Fruit fly (Drosophila melanogaster) whole organism, embryonic: ENCODE results near the gene mbt.

ENCODE experiments used
- Ada2b ChIP-seq: fragments of 200-800 bp; sonication (Bioruptor generic); IDR thresholded peaks from 2 replicates; pipeline ENCODE4 v1.3.6; 2022; ENCODE audit warnings: missing biosample characterization, missing genetic modification characterization
- BEAF-32 ChIP-seq: fragments of 200-800 bp; sonication (Bioruptor generic); optimal IDR thresholded peaks from 3 replicates; lab custom pipeline; 2017; ENCODE audit warnings: missing biosample characterization, missing genetic modification characterization, mild to moderate bottlenecking, moderate library complexity, missing genetic modification reagents
- Blimp-1 ChIP-seq: fragments of 200-800 bp; sonication (Bioruptor generic); optimal IDR thresholded peaks from 3 replicates; lab custom pipeline; 2018; ENCODE audit warnings: missing biosample characterization, missing genetic modification characterization, mild to moderate bottlenecking, moderate library complexity, missing genetic modification reagents
- CG10267 ChIP-seq: fragments of 200-800 bp; sonication (Bioruptor generic); optimal IDR thresholded peaks from 2 replicates; lab custom pipeline; 2018; ENCODE audit warnings: missing biosample characterization, mild to moderate bottlenecking, missing genetic modification characterization, moderate library complexity
- CG11504 ChIP-seq: fragments of 200-800 bp; sonication (Bioruptor generic); optimal IDR thresholded peaks from 3 replicates; lab custom pipeline; 2019; ENCODE audit warnings: missing biosample characterization, mild to moderate bottlenecking, missing genetic modification characterization, moderate library complexity
- CG11560 ChIP-seq: fragments of 200-800 bp; sonication (Bioruptor generic); IDR thresholded peaks from 3 replicates; pipeline ENCODE4 v1.3.6; 2022; ENCODE audit warnings: missing biosample characterization, missing genetic modification characterization
- CG1233 ChIP-seq: fragments of 200-800 bp; sonication (Bioruptor generic); optimal IDR thresholded peaks from 4 replicates; lab custom pipeline; 2018; ENCODE audit warnings: missing biosample characterization, mild to moderate bottlenecking, missing genetic modification characterization
- CG13287 ChIP-seq: fragments of 200-800 bp; sonication (Bioruptor generic); IDR thresholded peaks from 2 replicates; pipeline ENCODE4 v1.3.6; 2022; ENCODE audit warnings: missing biosample characterization, missing genetic modification characterization; ENCODE audit not compliant: partially characterized antibody
- CG14860 ChIP-seq: fragments of 200-800 bp; sonication (Bioruptor generic); IDR thresholded peaks from 3 replicates; pipeline ENCODE4 v1.3.6; 2022; ENCODE audit warnings: missing biosample characterization, missing genetic modification characterization; ENCODE audit not compliant: partially characterized antibody
- CG15514 ChIP-seq: fragments of 200-800 bp; sonication (Bioruptor generic); optimal IDR thresholded peaks from 3 replicates; lab custom pipeline; 2017; ENCODE audit warnings: missing biosample characterization, missing genetic modification characterization, mild to moderate bottlenecking, moderate library complexity, missing genetic modification reagents
- CG15601 ChIP-seq: fragments of 200-800 bp; sonication (Bioruptor generic); optimal IDR thresholded peaks from 3 replicates; lab custom pipeline; 2019; ENCODE audit warnings: missing biosample characterization, mild to moderate bottlenecking, missing genetic modification characterization, moderate library complexity
- CG16813 ChIP-seq: fragments of 200-800 bp; sonication (Bioruptor generic); IDR thresholded peaks from 3 replicates; pipeline ENCODE4 v1.3.6; 2022; ENCODE audit warnings: missing biosample characterization, missing genetic modification characterization; ENCODE audit not compliant: partially characterized antibody
- CG17186 ChIP-seq: fragments of 200-800 bp; sonication (Bioruptor generic); optimal IDR thresholded peaks from 3 replicates; lab custom pipeline; 2017; ENCODE audit warnings: missing biosample characterization, missing genetic modification reagents, missing genetic modification characterization
- CG17802 ChIP-seq: fragments of 200-800 bp; sonication (Bioruptor generic); optimal IDR thresholded peaks from 2 replicates; lab custom pipeline; 2018; ENCODE audit warnings: missing biosample characterization, mild to moderate bottlenecking, missing genetic modification characterization, moderate library complexity
- CG1792 ChIP-seq: fragments of 200-800 bp; sonication (Bioruptor generic); optimal IDR thresholded peaks from 2 replicates; lab custom pipeline; 2016; ENCODE audit warnings: missing biosample characterization, missing genetic modification characterization
- CG2116 ChIP-seq: fragments of 200-800 bp; sonication (Bioruptor generic); optimal IDR thresholded peaks from 3 replicates; lab custom pipeline; 2018; ENCODE audit warnings: missing biosample characterization, mild to moderate bottlenecking, missing genetic modification characterization
- CG2875 ChIP-seq: fragments of 200-800 bp; sonication (Bioruptor generic); optimal IDR thresholded peaks from 2 replicates; lab custom pipeline; 2017; ENCODE audit warnings: missing biosample characterization, mild to moderate bottlenecking, missing genetic modification characterization, missing genetic modification reagents
- CG30020 ChIP-seq: fragments of 200-800 bp; optimal IDR thresholded peaks from 2 replicates; lab custom pipeline; 2019; ENCODE audit warnings: missing biosample characterization, mild to moderate bottlenecking, missing genetic modification characterization, moderate library complexity
- CG31441 ChIP-seq: fragments of 200-800 bp; sonication (Bioruptor generic); IDR thresholded peaks from 2 replicates; pipeline ENCODE4 v1.3.6; 2022; ENCODE audit warnings: missing biosample characterization, missing genetic modification characterization
- CG32772 ChIP-seq: fragments of 200-800 bp; sonication (Bioruptor generic); IDR thresholded peaks from 2 replicates; pipeline ENCODE4 v1.3.6; 2022; ENCODE audit warnings: missing biosample characterization, missing genetic modification characterization
- CG3995 ChIP-seq: fragments of 200-800 bp; sonication (Bioruptor generic); optimal IDR thresholded peaks from 3 replicates; lab custom pipeline; 2016; ENCODE audit warnings: missing biosample characterization, missing genetic modification characterization
- CG4282 ChIP-seq: fragments of 200-800 bp; sonication (Bioruptor generic); optimal IDR thresholded peaks from 2 replicates; lab custom pipeline; 2016; ENCODE audit warnings: missing biosample characterization, missing genetic modification characterization
- CG6791 ChIP-seq: fragments of 200-800 bp; sonication (Bioruptor generic); IDR thresholded peaks from 3 replicates; pipeline ENCODE4 v1.3.6; 2022; ENCODE audit warnings: missing biosample characterization, missing genetic modification characterization; ENCODE audit not compliant: partially characterized antibody
- CG7556 ChIP-seq: fragments of 200-800 bp; sonication (Bioruptor generic); optimal IDR thresholded peaks from 2 replicates; lab custom pipeline; 2017; ENCODE audit warnings: missing biosample characterization, mild to moderate bottlenecking, missing genetic modification characterization
- CG8944 ChIP-seq: fragments of 200-800 bp; sonication (Bioruptor generic); optimal IDR thresholded peaks from 3 replicates; lab custom pipeline; 2016; ENCODE audit warnings: missing biosample characterization, missing genetic modification characterization
- CHES-1-like ChIP-seq: fragments of 200-800 bp; sonication (Bioruptor generic); optimal IDR thresholded peaks from 2 replicates; lab custom pipeline; 2016; ENCODE audit warnings: missing biosample characterization, missing genetic modification characterization
- CTCF ChIP-seq: fragments of 200-800 bp; sonication (Bioruptor generic); optimal IDR thresholded peaks from 2 replicates; lab custom pipeline; 2017; ENCODE audit warnings: missing biosample characterization, mild to moderate bottlenecking, missing genetic modification characterization, moderate library complexity
- CoRest ChIP-seq: fragments of 200-800 bp; sonication (Bioruptor generic); optimal IDR thresholded peaks from 3 replicates; lab custom pipeline; 2018; ENCODE audit warnings: missing biosample characterization, mild to moderate bottlenecking, missing genetic modification characterization, moderate library complexity
- E2f2 ChIP-seq: fragments of 200-800 bp; sonication (Bioruptor generic); IDR thresholded peaks from 2 replicates; pipeline ENCODE4 v1.3.6; 2022; ENCODE audit warnings: missing biosample characterization, missing genetic modification characterization
- Ets97D ChIP-seq: fragments of 200-800 bp; sonication (Bioruptor generic); optimal IDR thresholded peaks from 3 replicates; lab custom pipeline; 2016; ENCODE audit warnings: missing biosample characterization, missing genetic modification characterization
- HLH4C ChIP-seq: fragments of 200-800 bp; sonication (Bioruptor generic); IDR thresholded peaks from 3 replicates; pipeline ENCODE4 v1.3.6; 2022; ENCODE audit warnings: missing biosample characterization, missing genetic modification characterization; ENCODE audit not compliant: partially characterized antibody
- Hmr ChIP-seq: fragments of 200-800 bp; sonication (Bioruptor generic); optimal IDR thresholded peaks from 3 replicates; lab custom pipeline; 2017; ENCODE audit warnings: mild to moderate bottlenecking, missing biosample characterization, missing genetic modification reagents, missing genetic modification characterization
- Oli ChIP-seq: fragments of 200-800 bp; sonication (Bioruptor generic); optimal IDR thresholded peaks from 2 replicates; lab custom pipeline; 2018; ENCODE audit warnings: missing biosample characterization, mild to moderate bottlenecking, missing genetic modification characterization, moderate library complexity
- Scr ChIP-seq: fragments of 200-800 bp; sonication (Bioruptor generic); IDR thresholded peaks from 2 replicates; pipeline ENCODE4 v1.3.6; 2022; ENCODE audit warnings: missing biosample characterization, missing genetic modification characterization; ENCODE audit not compliant: partially characterized antibody
- bbx ChIP-seq: fragments of 200-800 bp; sonication (Bioruptor generic); IDR thresholded peaks from 2 replicates; pipeline ENCODE4 v1.3.6; 2022; ENCODE audit warnings: missing biosample characterization, missing genetic modification characterization; ENCODE audit not compliant: partially characterized antibody
- bcd ChIP-seq: fragments of 200-800 bp; sonication (Bioruptor generic); optimal IDR thresholded peaks from 2 replicates; lab custom pipeline; 2017; ENCODE audit warnings: missing biosample characterization, mild to moderate bottlenecking, missing genetic modification characterization
- eyg ChIP-seq: fragments of 200-800 bp; sonication (Bioruptor generic); optimal IDR thresholded peaks from 3 replicates; lab custom pipeline; 2016; ENCODE audit warnings: missing biosample characterization, missing genetic modification characterization
- gfzf ChIP-seq: fragments of 200-800 bp; sonication (Bioruptor generic); optimal IDR thresholded peaks from 2 replicates; lab custom pipeline; 2016; ENCODE audit warnings: missing biosample characterization, mild to moderate bottlenecking, missing genetic modification characterization, moderate library complexity
- hb ChIP-seq: fragments of 200-800 bp; sonication (Bioruptor generic); IDR thresholded peaks from 3 replicates; pipeline ENCODE4 v1.3.6; 2022; ENCODE audit warnings: missing biosample characterization, missing genetic modification characterization; ENCODE audit not compliant: partially characterized antibody
- knrl ChIP-seq: fragments of 200-800 bp; sonication (Bioruptor generic); IDR thresholded peaks from 3 replicates; pipeline ENCODE4 v1.3.6; 2022; ENCODE audit warnings: missing biosample characterization, missing genetic modification characterization; ENCODE audit not compliant: partially characterized antibody
- nerfin-1 ChIP-seq: fragments of 200-800 bp; sonication (Bioruptor generic); optimal IDR thresholded peaks from 3 replicates; lab custom pipeline; 2019; ENCODE audit warnings: missing biosample characterization, mild to moderate bottlenecking, missing genetic modification characterization, moderate library complexity
- nmo ChIP-seq: fragments of 200-800 bp; sonication (Bioruptor generic); optimal IDR thresholded peaks from 2 replicates; lab custom pipeline; 2018; ENCODE audit warnings: missing biosample characterization, mild to moderate bottlenecking, missing genetic modification characterization, moderate library complexity
- p53 ChIP-seq: fragments of 200-800 bp; sonication (Bioruptor generic); optimal IDR thresholded peaks from 2 replicates; lab custom pipeline; 2016; ENCODE audit warnings: missing biosample characterization, missing genetic modification characterization
- sens ChIP-seq: fragments of 200-800 bp; sonication (Bioruptor generic); peaks from one replicate; lab custom pipeline; 2016; ENCODE audit warnings: missing biosample characterization, missing genetic modification characterization
- sima ChIP-seq: fragments of 200-800 bp; sonication (Bioruptor generic); optimal IDR thresholded peaks from 2 replicates; lab custom pipeline; 2016; ENCODE audit warnings: missing biosample characterization, missing genetic modification characterization
- stwl ChIP-seq: fragments of 200-800 bp; sonication (Bioruptor generic); optimal IDR thresholded peaks from 3 replicates; lab custom pipeline; 2018; ENCODE audit warnings: missing biosample characterization, mild to moderate bottlenecking, missing genetic modification characterization, moderate library complexity
- tll ChIP-seq, 2 experiments: fragments of 200-800 bp in 1 of 2; fragments of >200 bp in 1 of 2; sonication (Bioruptor generic) in 1 of 2; optimal IDR thresholded peaks; 2 replicates each; lab custom pipeline; 2017 to 2019; ENCODE audit warnings: missing biosample characterization in 2 of 2, missing genetic modification characterization in 2 of 2, mild to moderate bottlenecking in 1 of 2, moderate library complexity in 1 of 2
- tx ChIP-seq: fragments of 200-800 bp; sonication (Bioruptor generic); optimal IDR thresholded peaks from 2 replicates; lab custom pipeline; 2016; ENCODE audit warnings: missing biosample characterization, missing genetic modification characterization
- zen2 ChIP-seq: fragments of 200-800 bp; sonication (Bioruptor generic); IDR thresholded peaks from 3 replicates; pipeline ENCODE4 v1.3.6; 2022; ENCODE audit warnings: missing biosample characterization, missing genetic modification characterization; ENCODE audit not compliant: partially characterized antibody

mbt gene

DNA sequence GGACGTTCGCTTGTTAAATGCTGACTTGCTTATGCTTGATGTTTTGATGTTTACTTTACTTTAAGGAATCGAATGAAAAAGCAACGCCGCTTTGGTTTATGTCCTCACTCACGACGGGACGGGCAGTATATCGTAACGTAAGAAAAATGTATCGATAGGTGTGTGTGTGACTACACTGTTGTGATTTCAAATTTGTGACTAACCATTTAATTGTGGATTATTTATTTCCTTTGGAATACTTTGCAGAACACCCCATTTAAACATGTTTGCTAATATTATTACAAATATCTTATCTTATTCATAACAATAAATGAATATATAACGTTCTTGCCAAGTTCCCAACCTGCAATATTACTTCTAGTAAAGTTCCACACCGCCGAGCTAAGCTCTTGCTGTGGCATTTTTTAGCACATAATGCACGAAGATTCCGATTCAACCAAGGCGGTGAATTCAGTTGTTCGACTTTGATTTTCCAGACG is 44.5 kb downstream of the mbt start, which contains the start of the genes Nemp and r (continued):
- TF ChIP-seq knrl (GFP tag; lab: Robert Waterston, UW) (peak; percentile 78), stwl (tag; lab: Kevin White, UChicago) (peak; percentile 40), Blimp-1 (GFP tag; lab: Kevin White, UChicago) (no peak), CG2875 (GFP tag; lab: Kevin White, UChicago) (no peak), CG15514 (GFP tag; lab: Kevin White, UChicago) (peak; percentile 59), bcd (GFP tag; lab: Kevin White, UChicago) (no peak), gfzf (GFP tag; lab: Kevin White, UChicago) (peak; percentile 82), E2f2 (peak; percentile 79), CTCF (GFP tag; lab: Kevin White, UChicago) (peak; percentile 65), CG31441 (peak; percentile 24; the same call in 1 of the 2 replicates), eyg (GFP tag; lab: Kevin White, UChicago) (no peak), tll (GFP tag; optimal IDR thresholded peaks at IDR 0.05; lab: Kevin White, UChicago) (peak in 1 of 2 experiments; percentile 6), CG32772 (GFP tag; lab: Robert Waterston, UW) (no peak), CG4282 (GFP tag; lab: Kevin White, UChicago) (no peak), Oli (no peak), CG6791 (peak; percentile 43; the same call in 1 of the 3 replicates), Ets97D (peak; percentile 29), zen2 (GFP tag; lab: Robert Waterston, UW) (no peak), CG11560 (tag; lab: Robert Waterston, UW) (peak; percentile 91), CG1233 (GFP tag; lab: Kevin White, UChicago) (no peak), Ada2b (no peak), p53 (GFP tag; lab: Kevin White, UChicago) (peak; percentile 72), CG11504 (peak; percentile 24), CG7556 (GFP tag; lab: Kevin White, UChicago) (no peak), CG2116 (GFP tag; lab: Kevin White, UChicago) (peak; percentile 77), sima (no peak), CG15601 (tag; lab: Kevin White, UChicago) (peak; percentile 77), nerfin-1 (tag; lab: Kevin White, UChicago) (no peak), CoRest (tag; lab: Kevin White, UChicago) (peak; percentile 38), CG14860 (peak; percentile 49; the same call in 1 of the 3 replicates), CG10267 (peak; percentile 57), Scr (peak; percentile 79), CG8944 (GFP tag; lab: Kevin White, UChicago) (no peak), hb (GFP tag; lab: Robert Waterston, UW) (peak; percentile 68; the same call in 1 of the 3 replicates), sens (GFP tag; lab: Kevin White, UChicago) (peak; percentile 54), bbx (GFP tag; lab: Robert Waterston, UW) (peak; percentile 62), CG17802 (tag; lab: Kevin White, UChicago) (no peak), BEAF-32 (GFP tag; lab: Kevin White, UChicago) (peak; percentile 89), tx (GFP tag; lab: Kevin White, UChicago) (no peak), CHES-1-like (GFP tag; lab: Kevin White, UChicago) (no peak), CG17186 (GFP tag; lab: Kevin White, UChicago) (peak; percentile 28), nmo (GFP tag; lab: Kevin White, UChicago) (peak; percentile 54), CG1792 (GFP tag; lab: Kevin White, UChicago) (no peak), CG16813 (peak; percentile 77), HLH4C (GFP tag; lab: Robert Waterston, UW) (peak; percentile 63), Hmr (GFP tag; lab: Kevin White, UChicago) (peak; percentile 41), CG3995 (GFP tag; lab: Kevin White, UChicago) (peak; percentile 95), CG13287 (GFP tag; lab: Robert Waterston, UW) (peak; percentile 74), CG30020 (no peak)
